Worm (Caenorhabditis elegans): ENCODE data around the gene let-2.

Gene let-2

ce11 chrX:16342256-16342655 lies 46.9 kb downstream of the let-2 start:
- no peak for TF ChIP-seq nhr-11 (tag; optimal IDR thresholded peaks at IDR 0.05)
- TF ChIP-seq ztf-4 (tag; optimal IDR thresholded peaks at IDR 0.05) = no peak
- no peak for TF ChIP-seq alr-1 (tag; optimal IDR thresholded peaks at IDR 0.05)
- peak; percentile 17 for TF ChIP-seq C34F6.9 (tag; optimal IDR thresholded peaks at IDR 0.05)
- TF ChIP-seq aly-2 (tag; optimal IDR thresholded peaks at IDR 0.05) = no peak
- no peak for TF ChIP-seq peb-1 (tag; optimal IDR thresholded peaks at IDR 0.05)
- TF ChIP-seq elt-1 (tag; optimal IDR thresholded peaks at IDR 0.05) = no peak
- no peak for TF ChIP-seq nhr-12 (tag; optimal IDR thresholded peaks at IDR 0.05)
- TF ChIP-seq F13H6.1 (tag; optimal IDR thresholded peaks at IDR 0.05) = no peak
- no peak for TF ChIP-seq ceh-82 (tag; optimal IDR thresholded peaks at IDR 0.05)
- TF ChIP-seq snpc-4 (tag; optimal IDR thresholded peaks at IDR 0.05) = no peak
- no peak for TF ChIP-seq ZK546.5 (tag; optimal IDR thresholded peaks at IDR 0.05)
- no peak for TF ChIP-seq lin-39 (tag; optimal IDR thresholded peaks at IDR 0.05)
- no peak for TF ChIP-seq nhr-237 (tag; optimal IDR thresholded peaks at IDR 0.05)
- TF ChIP-seq elt-3 (tag; optimal IDR thresholded peaks at IDR 0.05) = no peak
- TF ChIP-seq crh-2 (tag; optimal IDR thresholded peaks at IDR 0.05) = no peak
- TF ChIP-seq nhr-10 (tag; optimal IDR thresholded peaks at IDR 0.05) = no peak
- TF ChIP-seq unc-55 (GFP tag; optimal IDR thresholded peaks at IDR 0.05) = peak; percentile 37
- TF ChIP-seq mbf-1 (tag; optimal IDR thresholded peaks at IDR 0.05) = no peak
- no peak for TF ChIP-seq skn-1 (tag; optimal IDR thresholded peaks at IDR 0.05)
- no peak for TF ChIP-seq nhr-25 (tag; optimal IDR thresholded peaks at IDR 0.05)
- peak; percentile 13 for TF ChIP-seq sma-9 (GFP tag; optimal IDR thresholded peaks at IDR 0.05)
- TF ChIP-seq sma-9 (tag; optimal IDR thresholded peaks at IDR 0.05) = no peak

- peak; percentile 45 for TF ChIP-seq snpc-4 (tag; optimal IDR thresholded peaks at IDR 0.05)
- TF ChIP-seq mab-5 (tag; optimal IDR thresholded peaks at IDR 0.05) = no peak
- TF ChIP-seq crh-2 (tag; optimal IDR thresholded peaks at IDR 0.05) = no peak
- TF ChIP-seq sma-3 (GFP tag; optimal IDR thresholded peaks at IDR 0.05) = no peak
- TF ChIP-seq unc-55 (GFP tag; optimal IDR thresholded peaks at IDR 0.05) = no peak
- TF ChIP-seq ZK546.5 (tag; optimal IDR thresholded peaks at IDR 0.05) = no peak
- TF ChIP-seq sma-9 (GFP tag; optimal IDR thresholded peaks at IDR 0.05) = no peak
- TF ChIP-seq sma-9 (tag; optimal IDR thresholded peaks at IDR 0.05) = no peak
- no peak for TF ChIP-seq nhr-237 (tag; optimal IDR thresholded peaks at IDR 0.05)
Measured at ce11 chrX:16341838-16342237, 47.3 kb downstream of the let-2 start.

- TF ChIP-seq elt-3 (tag; optimal IDR thresholded peaks at IDR 0.05) (no peak), blmp-1 (tag; optimal IDR thresholded peaks at IDR 0.05; ENCODE audit: insufficient read depth) (no peak), ceh-82 (tag; optimal IDR thresholded peaks at IDR 0.05) (no peak), unc-62 (GFP tag; optimal IDR thresholded peaks at IDR 0.05) (no peak), egl-27 (tag; optimal IDR thresholded peaks at IDR 0.05) (no peak), nhr-21 (tag; optimal IDR thresholded peaks at IDR 0.05) (no peak), snpc-4 (tag; optimal IDR thresholded peaks at IDR 0.05) (no peak), nhr-129 (tag; optimal IDR thresholded peaks at IDR 0.05) (no peak), nhr-6 (tag; optimal IDR thresholded peaks at IDR 0.05) (no peak), lin-11 (tag; optimal IDR thresholded peaks at IDR 0.05) (no peak), ceh-16 (tag; optimal IDR thresholded peaks at IDR 0.05) (no peak), nhr-23 (tag; optimal IDR thresholded peaks at IDR 0.05) (no peak), peb-1 (tag; optimal IDR thresholded peaks at IDR 0.05) (no peak), mdl-1 (tag; optimal IDR thresholded peaks at IDR 0.05) (peak in 1 of 2 experiments; percentile 52), ZK546.5 (tag; optimal IDR thresholded peaks at IDR 0.05) (no peak), R02D3.7 (tag; optimal IDR thresholded peaks at IDR 0.05) (no peak), nhr-237 (tag; optimal IDR thresholded peaks at IDR 0.05) (no peak), elt-1 (tag; optimal IDR thresholded peaks at IDR 0.05) (no peak), lin-39 (tag; optimal IDR thresholded peaks at IDR 0.05) (no peak), gmeb-1 (tag; optimal IDR thresholded peaks at IDR 0.05) (no peak), dmd-4 (tag; optimal IDR thresholded peaks at IDR 0.05) (no peak), crh-2 (tag; optimal IDR thresholded peaks at IDR 0.05) (peak; percentile 25), unc-55 (GFP tag; optimal IDR thresholded peaks at IDR 0.05) (peak; percentile 39), alr-1 (tag; optimal IDR thresholded peaks at IDR 0.05) (no peak), ama-1 (optimal IDR thresholded peaks at IDR 0.05) (no peak), sma-9 (GFP tag; optimal IDR thresholded peaks at IDR 0.05) (peak; percentile 40), sma-9 (tag; optimal IDR thresholded peaks at IDR 0.05) (no peak), lsy-2 (tag; optimal IDR thresholded peaks at IDR 0.05) (peak in 1 of 2 experiments; percentile 34), nhr-25 (tag; optimal IDR thresholded peaks at IDR 0.05) (no peak), Y55F3AM.14 (GFP tag; optimal IDR thresholded peaks at IDR 0.05) (no peak), sma-3 (GFP tag; optimal IDR thresholded peaks at IDR 0.05) (no peak), ztf-4 (tag; optimal IDR thresholded peaks at IDR 0.05) (no peak), ztf-1 (GFP tag; conservative IDR thresholded peaks at IDR 0.05) (no peak), fos-1 (tag; optimal IDR thresholded peaks at IDR 0.05) (no peak), nhr-10 (tag; optimal IDR thresholded peaks at IDR 0.05) (no peak), unc-39 (tag; optimal IDR thresholded peaks at IDR 0.05) (no peak), skn-1 (tag; optimal IDR thresholded peaks at IDR 0.05) (no peak), C34F6.9 (tag; optimal IDR thresholded peaks at IDR 0.05) (peak; percentile 57), zag-1 (tag; optimal IDR thresholded peaks at IDR 0.05) (peak; percentile 20), sem-4 (tag; optimal IDR thresholded peaks at IDR 0.05) (no peak), mbf-1 (tag; optimal IDR thresholded peaks at IDR 0.05) (no peak), F13H6.1 (tag; optimal IDR thresholded peaks at IDR 0.05) (no peak)
Measured at ce11 chrX:16339207-16339606, 49.9 kb downstream of the let-2 start.
